Fruit fly (Drosophila melanogaster): ENCODE results near the gene IFT54.

- TF ChIP-seq usp (GFP tag; optimal IDR thresholded peaks at IDR 0.05) = no peak
- TF ChIP-seq CG8478 (optimal IDR thresholded peaks at IDR 0.05) = no peak
- no peak for TF ChIP-seq psq (optimal IDR thresholded peaks at IDR 0.05)
- no peak for TF ChIP-seq pan (optimal IDR thresholded peaks at IDR 0.05)
- no peak for TF ChIP-seq EcR (GFP tag; optimal IDR thresholded peaks at IDR 0.05)
- TF ChIP-seq Dll (optimal IDR thresholded peaks at IDR 0.05) = no peak
Observed at dm6 chr3R:14261113-14261512, 41.1 kb upstream of the IFT54 start, which contains the start of gene CG14840.
